Worm (Caenorhabditis elegans) whole organism, young adult: Measurements from ENCODE around the gene Y82E9BL.12.

Source experiments
- B0336.3 ChIP-seq: fragments of 200-800 bp; sonication (Bioruptor generic); IDR thresholded peaks from 2 replicates; pipeline ENCODE4 v1.3.6; 2022; ENCODE audit warnings: missing genetic modification characterization, missing compliant biosample characterization
- C06A6.2 ChIP-seq: fragments of 200-800 bp; sonication (Bioruptor generic); conservative IDR thresholded peaks from 2 replicates; pipeline ENCODE4 v1.3.6; 2022; ENCODE audit warnings: missing genetic modification characterization, missing compliant biosample characterization
- F33H1.4 ChIP-seq: fragments of 200-800 bp; sonication (Bioruptor generic); IDR thresholded peaks from 2 replicates; pipeline ENCODE4 v1.3.6; 2022; ENCODE audit warnings: missing genetic modification reagents, missing genetic modification characterization, missing compliant biosample characterization
- F39B2.1 ChIP-seq: fragments of 200-800 bp; sonication (Bioruptor generic); IDR thresholded peaks from 2 replicates; pipeline ENCODE4 v1.3.6; 2022; ENCODE audit warnings: missing genetic modification reagents, missing genetic modification characterization, missing compliant biosample characterization
- F55B11.4 ChIP-seq: sonication (generic microtip); optimal IDR thresholded peaks from 2 replicates; lab custom pipeline; 2016; ENCODE audit warnings: missing compliant biosample characterization, missing genetic modification characterization, borderline replicate concordance; ENCODE audit not compliant: insufficient read depth
- Y67H2A.10 ChIP-seq: fragments of 200-800 bp; sonication (Bioruptor generic); conservative IDR thresholded peaks from 2 replicates; pipeline ENCODE4 v1.3.6; 2022; ENCODE audit warnings: missing genetic modification reagents, missing genetic modification characterization, missing compliant biosample characterization
- Y95B8A.8 ChIP-seq: fragments of 200-800 bp; sonication (Bioruptor generic); IDR thresholded peaks from 2 replicates; pipeline ENCODE4 v1.3.6; 2022; ENCODE audit warnings: missing genetic modification reagents, missing genetic modification characterization, missing compliant biosample characterization
- ama-1 ChIP-seq, 3 experiments: fragments of 150-350 bp in 1 of 3; sonication (generic microtip) in 2 of 3; optimal IDR thresholded peaks; 2 replicates each; lab custom pipeline; 2014 to 2018; ENCODE audit warnings: missing biosample characterization in 2 of 3, missing genetic modification characterization in 2 of 3, missing genetic modification reagents in 2 of 3
- athp-1 ChIP-seq: sonication (generic microtip); optimal IDR thresholded peaks from 2 replicates; lab custom pipeline; 2017; ENCODE audit warnings: mild to moderate bottlenecking, missing genetic modification characterization, missing compliant biosample characterization
- attf-6 ChIP-seq: fragments of 200-800 bp; sonication (Bioruptor generic); IDR thresholded peaks from 2 replicates; pipeline ENCODE4 v1.3.6; 2022; ENCODE audit warnings: missing genetic modification reagents, missing genetic modification characterization, missing compliant biosample characterization
- bed-1 ChIP-seq: fragments of 200-800 bp; sonication (Bioruptor generic); IDR thresholded peaks from 2 replicates; pipeline ENCODE4 v1.3.6; 2022; ENCODE audit warnings: missing genetic modification reagents, missing genetic modification characterization, missing compliant biosample characterization
- bed-2 ChIP-seq: fragments of 200-800 bp; sonication (Bioruptor generic); IDR thresholded peaks from 2 replicates; pipeline ENCODE4 v1.3.6; 2022; ENCODE audit warnings: missing genetic modification reagents, missing genetic modification characterization, missing compliant biosample characterization
- ccch-3 ChIP-seq: fragments of 200-800 bp; sonication (Bioruptor generic); optimal IDR thresholded peaks from 2 replicates; lab custom pipeline; 2018; ENCODE audit warnings: mild to moderate bottlenecking, missing genetic modification characterization, missing compliant biosample characterization
- cebp-2 ChIP-seq: fragments of 200-800 bp; sonication (Bioruptor generic); IDR thresholded peaks from 2 replicates; pipeline ENCODE4 v1.3.6; 2022; ENCODE audit warnings: missing genetic modification characterization, missing compliant biosample characterization
- ceh-27 ChIP-seq: fragments of 200-800 bp; sonication (Bioruptor generic); optimal IDR thresholded peaks from 2 replicates; lab custom pipeline; 2018; ENCODE audit warnings: mild to moderate bottlenecking, missing genetic modification characterization, moderate library complexity, missing compliant biosample characterization
- chd-7 ChIP-seq: sonication (generic microtip); optimal IDR thresholded peaks from 2 replicates; lab custom pipeline; 2016; ENCODE audit warnings: mild to moderate bottlenecking, missing genetic modification characterization, moderate library complexity, missing compliant biosample characterization
- dpl-1 ChIP-seq: fragments of 150-350 bp; optimal IDR thresholded peaks from 2 replicates; lab custom pipeline; 2014; ENCODE audit warnings: missing biosample characterization, missing genetic modification reagents, missing genetic modification characterization
- egrh-3 ChIP-seq: fragments of 200-800 bp; sonication (Bioruptor generic); IDR thresholded peaks from 2 replicates; pipeline ENCODE4 v1.3.6; 2022; ENCODE audit warnings: missing genetic modification reagents, missing genetic modification characterization, missing compliant biosample characterization
- gei-17 ChIP-seq: fragments of 200-800 bp; sonication (Bioruptor generic); optimal IDR thresholded peaks from 2 replicates; lab custom pipeline; 2018; ENCODE audit warnings: mild to moderate bottlenecking, missing genetic modification characterization, missing compliant biosample characterization
- lin-40 ChIP-seq: sonication (generic microtip); optimal IDR thresholded peaks from 2 replicates; lab custom pipeline; 2016; ENCODE audit warnings: missing genetic modification characterization, mild to moderate bottlenecking, missing compliant biosample characterization, missing genotype, missing genetic modification reagents
- lin-54 ChIP-seq: fragments of 200-800 bp; sonication (Bioruptor generic); optimal IDR thresholded peaks from 2 replicates; lab custom pipeline; 2018; ENCODE audit warnings: mild to moderate bottlenecking, missing genetic modification characterization, missing compliant biosample characterization
- lsl-1 ChIP-seq: fragments of 200-800 bp; sonication (Bioruptor generic); optimal IDR thresholded peaks from 2 replicates; lab custom pipeline; 2018; ENCODE audit warnings: mild to moderate bottlenecking, missing genetic modification characterization, moderate library complexity, missing compliant biosample characterization
- madf-3 ChIP-seq: fragments of 200-800 bp; sonication (Bioruptor generic); IDR thresholded peaks from 2 replicates; pipeline ENCODE4 v1.3.6; 2022; ENCODE audit warnings: missing genetic modification reagents, missing genetic modification characterization, missing compliant biosample characterization
- madf-8 ChIP-seq: fragments of 200-800 bp; sonication (Bioruptor generic); conservative IDR thresholded peaks from 2 replicates; pipeline ENCODE4 v1.3.6; 2022; ENCODE audit warnings: missing genetic modification reagents, missing genetic modification characterization, missing compliant biosample characterization
- mxl-1 ChIP-seq: sonication (generic microtip); optimal IDR thresholded peaks from 2 replicates; lab custom pipeline; 2016; ENCODE audit warnings: missing genetic modification characterization, missing compliant biosample characterization
- nfya-1 ChIP-seq: sonication (generic microtip); optimal IDR thresholded peaks from 2 replicates; lab custom pipeline; 2017; ENCODE audit warnings: antibody characterized with exemption, missing compliant biosample characterization, missing genetic modification characterization, borderline replicate concordance; ENCODE audit not compliant: insufficient read depth
- nhr-120 ChIP-seq: fragments of 200-800 bp; sonication (Bioruptor generic); IDR thresholded peaks from 2 replicates; pipeline ENCODE4 v1.3.6; 2022; ENCODE audit warnings: missing genetic modification characterization, missing compliant biosample characterization
- nhr-27 ChIP-seq: fragments of 200-800 bp; sonication (Bioruptor generic); optimal IDR thresholded peaks from 2 replicates; lab custom pipeline; 2018; ENCODE audit warnings: mild to moderate bottlenecking, missing genetic modification characterization, moderate library complexity, missing compliant biosample characterization
- nhr-80 ChIP-seq: sonication (generic microtip); optimal IDR thresholded peaks from 2 replicates; lab custom pipeline; 2016; ENCODE audit warnings: missing genetic modification characterization, missing compliant biosample characterization
- rec-8 ChIP-seq, 2 experiments: sonication (generic microtip); optimal IDR thresholded peaks; 2 replicates each; lab custom pipeline; 2016; ENCODE audit warnings: mild to moderate bottlenecking in 2 of 2, missing genetic modification characterization in 2 of 2, missing genetic modification reagents in 2 of 2, missing genotype in 2 of 2, missing biosample characterization in 1 of 2, missing compliant biosample characterization in 1 of 2, moderate library complexity in 1 of 2
- sdz-38 ChIP-seq: sonication (generic microtip); optimal IDR thresholded peaks from 2 replicates; lab custom pipeline; 2016; ENCODE audit warnings: missing genotype, missing genetic modification characterization, missing compliant biosample characterization
- unc-62 ChIP-seq: fragments of 150-350 bp; optimal IDR thresholded peaks from 2 replicates; lab custom pipeline; 2014; ENCODE audit warnings: missing biosample characterization, missing genetic modification reagents, missing genetic modification characterization

Gene Y82E9BL.12

ce11 chrIII:1289139-1289538, 19.8 kb upstream of the Y82E9BL.12 start:
- TF ChIP-seq C06A6.2 (GFP tag; lab: Robert Waterston, UW) (no peak), Y95B8A.8 (GFP tag; lab: Robert Waterston, UW) (no peak), gei-17 (GFP tag; lab: Kevin White, UChicago) (no peak), nfya-1 (tag; lab: Kevin White, UChicago) (no peak), lin-40 (tag; lab: Kevin White, UChicago) (no peak), ama-1 (optimal IDR thresholded peaks at IDR 0.05; lab: Kevin White, UChicago) (no peak), ama-1 (GFP tag; optimal IDR thresholded peaks at IDR 0.05; lab: Kevin White, UChicago) (no peak), bed-1 (GFP tag; lab: Robert Waterston, UW) (no peak), dpl-1 (GFP tag; lab: Kevin White, UChicago) (no peak), sdz-38 (tag; lab: Kevin White, UChicago) (no peak), ccch-3 (GFP tag; lab: Kevin White, UChicago) (no peak), egrh-3 (GFP tag; lab: Robert Waterston, UW) (no peak), Y67H2A.10 (GFP tag; lab: Robert Waterston, UW) (no peak), F33H1.4 (no peak), madf-8 (GFP tag; lab: Robert Waterston, UW) (no peak)

ce11 chrIII:1293135-1293534, 15.9 kb upstream of the Y82E9BL.12 start, which contains the start of gene fbxa-36:
fbxa-36 (minus strand) TSS chrIII:1293235.
- TF ChIP-seq lin-54, result no peak
- TF ChIP-seq unc-62 (GFP tag; lab: Kevin White, UChicago), result no peak
- no peak for TF ChIP-seq ceh-27 (GFP tag; lab: Kevin White, UChicago)
- no peak for TF ChIP-seq chd-7
- TF ChIP-seq bed-2 (GFP tag; lab: Robert Waterston, UW), result no peak
- no peak for TF ChIP-seq rec-8 (tag; optimal IDR thresholded peaks at IDR 0.05; lab: Kevin White, UChicago)
- TF ChIP-seq mxl-1 (tag; lab: Kevin White, UChicago), result no peak
- TF ChIP-seq B0336.3 (GFP tag; lab: Robert Waterston, UW), result no peak
- no peak for TF ChIP-seq egrh-3 (GFP tag; lab: Robert Waterston, UW)
- TF ChIP-seq F39B2.1 (GFP tag; lab: Robert Waterston, UW), result no peak
- no peak for TF ChIP-seq madf-3 (GFP tag; lab: Robert Waterston, UW)
- no peak for TF ChIP-seq nhr-120 (GFP tag; lab: Robert Waterston, UW)

- TF ChIP-seq attf-6 (GFP tag; lab: Robert Waterston, UW) (no peak), cebp-2 (GFP tag; lab: Robert Waterston, UW) (no peak), F55B11.4 (tag; lab: Kevin White, UChicago) (no peak), Y67H2A.10 (GFP tag; lab: Robert Waterston, UW) (no peak), athp-1 (tag; lab: Kevin White, UChicago) (no peak), bed-1 (GFP tag; lab: Robert Waterston, UW) (no peak), nhr-80 (tag; lab: Kevin White, UChicago) (peak; percentile 13), nhr-27 (tag; lab: Kevin White, UChicago) (no peak), dpl-1 (GFP tag; lab: Kevin White, UChicago) (no peak)
Observed at ce11 chrIII:1295149-1295716, 13.8 kb upstream of the Y82E9BL.12 start, which contains the start of gene fbxa-35. fbxa-35 (plus strand) TSS chrIII:1295666.

ce11 chrIII:1297604-1298003, 11.4 kb upstream of the Y82E9BL.12 start, which contains the start of gene fbxa-28:
fbxa-28 (plus strand) TSS chrIII:1297904.
- TF ChIP-seq lsl-1 (GFP tag; lab: Kevin White, UChicago), result no peak
- TF ChIP-seq, all 124 proteins: peak for 0
